Fruit fly (Drosophila melanogaster): ENCODE results near the gene CG43814.

CG43814 gene

dm6 chr2L:18839143-18839872 lies 34.2 kb upstream of the CG43814 start, which contains the start of gene CG10600 (continued):
- TF ChIP-seq ss (GFP tag; optimal IDR thresholded peaks at IDR 0.05) (peak; percentile 65 to 73), Eip75B (GFP tag; optimal IDR thresholded peaks at IDR 0.05) (no peak), esn (GFP tag; optimal IDR thresholded peaks at IDR 0.05) (peak; percentile 86), spab (GFP tag; optimal IDR thresholded peaks at IDR 0.05) (no peak), CG6854 (GFP tag; optimal IDR thresholded peaks at IDR 0.05) (no peak), svp (GFP tag) (peak; percentile 91), Hr39 (GFP tag; optimal IDR thresholded peaks at IDR 0.05) (peak; percentile 81), CG8632 (GFP tag; optimal IDR thresholded peaks at IDR 0.05) (peak; percentile 47), Sox15 (GFP tag; optimal IDR thresholded peaks at IDR 0.05) (peak; percentile 55), dac (GFP tag; optimal IDR thresholded peaks at IDR 0.05) (peak; percentile 55), Hr4 (GFP tag; optimal IDR thresholded peaks at IDR 0.05) (no peak), CG1621 (tag; optimal IDR thresholded peaks at IDR 0.05) (peak; percentile 51), CG11762 (GFP tag; optimal IDR thresholded peaks at IDR 0.05; ENCODE audit: insufficient read depth) (no peak), fd59A (GFP tag; optimal IDR thresholded peaks at IDR 0.05) (peak; percentile 37), topi (GFP tag; optimal IDR thresholded peaks at IDR 0.05) (peak; percentile 76), CG6792 (GFP tag; optimal IDR thresholded peaks at IDR 0.05) (peak; percentile 75), Met (GFP tag; optimal IDR thresholded peaks at IDR 0.05) (no peak), CG11294 (GFP tag; IDR thresholded peaks at IDR 0.05) (0 out of 2 replicates have a peak, but pooled peaks have one; percentile 17), Sox14 (GFP tag; optimal IDR thresholded peaks at IDR 0.05) (peak; percentile 89), Ets96B (tag; optimal IDR thresholded peaks at IDR 0.05) (peak; percentile 24), CG11902 (GFP tag; optimal IDR thresholded peaks at IDR 0.05) (peak; percentile 42), lz (GFP tag; optimal IDR thresholded peaks at IDR 0.05) (peak; percentile 80), pdm3 (GFP tag; optimal IDR thresholded peaks at IDR 0.05) (no peak), achi (GFP tag; optimal IDR thresholded peaks at IDR 0.05) (peak; percentile 66), fd85E (GFP tag; optimal IDR thresholded peaks at IDR 0.05) (peak; percentile 56), Ets21C (GFP tag; optimal IDR thresholded peaks at IDR 0.05) (no peak), Eip78C (GFP tag) (peak; percentile 95), OdsH (GFP tag; optimal IDR thresholded peaks at IDR 0.05) (peak; percentile 59)

dm6 chr2L:18834525-18834924 lies 29.4 kb upstream of the CG43814 start:
- TF ChIP-seq ss (GFP tag; optimal IDR thresholded peaks at IDR 0.05) (no peak), svp (GFP tag) (peak; percentile 61)

dm6 chr2L:18830587-18831528 lies 25.7 kb upstream of the CG43814 start, which contains the start of the genes CG17597 and ScpX:
Gene CG17597 (minus strand): TSS chr2L:18831153.
Gene ScpX (plus strand): TSS chr2L:18831229.
- TF ChIP-seq CG11902 (GFP tag; optimal IDR thresholded peaks at IDR 0.05) (peak; percentile 28), Hr4 (GFP tag; optimal IDR thresholded peaks at IDR 0.05) (peak; percentile 76), esn (GFP tag; optimal IDR thresholded peaks at IDR 0.05) (peak; percentile 76), achi (GFP tag; optimal IDR thresholded peaks at IDR 0.05) (peak; percentile 65), CG6854 (GFP tag; optimal IDR thresholded peaks at IDR 0.05) (peak; percentile 54), CG11294 (GFP tag; IDR thresholded peaks at IDR 0.05) (no peak), Sox102F (GFP tag; optimal IDR thresholded peaks at IDR 0.05) (peak; percentile 57), CG3919 (GFP tag; optimal IDR thresholded peaks at IDR 0.05) (peak; percentile 46), CG9139 (GFP tag; optimal IDR thresholded peaks at IDR 0.05) (peak; percentile 25), OdsH (GFP tag; optimal IDR thresholded peaks at IDR 0.05) (peak; percentile 50), Met (GFP tag; optimal IDR thresholded peaks at IDR 0.05) (peak; percentile 67), pdm3 (GFP tag; optimal IDR thresholded peaks at IDR 0.05) (peak; percentile 74), ss (GFP tag; optimal IDR thresholded peaks at IDR 0.05) (peak; percentile 54 to 59), vri (GFP tag; optimal IDR thresholded peaks at IDR 0.05) (peak; percentile 22), net (GFP tag; optimal IDR thresholded peaks at IDR 0.05) (no peak), Ets96B (tag; optimal IDR thresholded peaks at IDR 0.05) (peak; percentile 62), cyc (GFP tag; optimal IDR thresholded peaks at IDR 0.05) (peak; percentile 63), Eip78C (GFP tag) (peak; percentile 69), CG32006 (GFP tag; optimal IDR thresholded peaks at IDR 0.05) (peak; percentile 60), fd85E (GFP tag; optimal IDR thresholded peaks at IDR 0.05) (no peak), Sox15 (GFP tag; optimal IDR thresholded peaks at IDR 0.05) (peak; percentile 45), fkh (GFP tag; optimal IDR thresholded peaks at IDR 0.05) (peak; percentile 94), CG34406 (GFP tag; optimal IDR thresholded peaks at IDR 0.05) (peak; percentile 18), Blimp-1 (GFP tag; optimal IDR thresholded peaks at IDR 0.05) (no peak), CG8119 (GFP tag; IDR thresholded peaks at IDR 0.05) (peak; percentile 44; the same call in 2 of the 3 replicates), spab (GFP tag; optimal IDR thresholded peaks at IDR 0.05) (no peak), eg (GFP tag; IDR thresholded peaks at IDR 0.05) (0 out of 3 replicates have a peak, but pooled peaks have one; percentile 17), Gug (GFP tag; IDR thresholded peaks at IDR 0.05) (no peak), CG10631 (GFP tag; optimal IDR thresholded peaks at IDR 0.05) (peak; percentile 78)

Measured in whole organism, prepupa.